Fruit fly (Drosophila melanogaster): ENCODE results near the gene CG5149.

The CG5149 gene

dm6 chr2L:7434737-7435356 is 46.8 kb upstream of the CG5149 start (continued):
- TF ChIP-seq wdn (GFP tag; IDR thresholded peaks at IDR 0.05) (0 out of 2 replicates have a peak, but pooled peaks have one; percentile 67), HLH3B (GFP tag; IDR thresholded peaks at IDR 0.05) (peak; percentile 68), CG12219 (GFP tag; optimal IDR thresholded peaks at IDR 0.05) (peak; percentile 9), unpg (GFP tag; optimal IDR thresholded peaks at IDR 0.05) (peak; percentile 8), ttk (GFP tag; IDR thresholded peaks at IDR 0.05) (peak; percentile 48; the same call in 1 of the 2 replicates), CG11695 (GFP tag; IDR thresholded peaks at IDR 0.05) (peak; percentile 77), CG30403 (GFP tag; optimal IDR thresholded peaks at IDR 0.05) (peak; percentile 27), CG13894 (tag; optimal IDR thresholded peaks at IDR 0.05) (peak; percentile 55), CG17385 (GFP tag; optimal IDR thresholded peaks at IDR 0.05) (peak; percentile 9), Xrp1 (GFP tag; IDR thresholded peaks at IDR 0.05) (peak; percentile 30; the same call in 1 of the 2 replicates), sug (tag; optimal IDR thresholded peaks at IDR 0.05) (no peak), CG3847 (GFP tag; IDR thresholded peaks at IDR 0.05) (peak; percentile 51), sob (GFP tag; IDR thresholded peaks at IDR 0.05) (0 out of 2 replicates have a peak, but pooled peaks have one; percentile 36), abd-A (tag; optimal IDR thresholded peaks at IDR 0.05) (no peak), Blimp-1 (GFP tag; optimal IDR thresholded peaks at IDR 0.05) (peak; percentile 36), CG15696 (tag; optimal IDR thresholded peaks at IDR 0.05) (no peak), Taf1 (GFP tag; IDR thresholded peaks at IDR 0.05) (peak; percentile 74), Atf6 (GFP tag; IDR thresholded peaks at IDR 0.05) (peak; percentile 74), H2.0 (GFP tag; IDR thresholded peaks at IDR 0.05) (peak; percentile 35), ranshi (GFP tag; IDR thresholded peaks at IDR 0.05) (peak; percentile 38), hkb (optimal IDR thresholded peaks at IDR 0.05) (no peak), hkb (GFP tag; IDR thresholded peaks at IDR 0.05) (peak; percentile 35), sisA (GFP tag; IDR thresholded peaks at IDR 0.05) (peak; percentile 43), E2f2 (GFP tag; IDR thresholded peaks at IDR 0.05) (peak; percentile 35; the same call in 1 of the 2 replicates), CG2202 (tag; optimal IDR thresholded peaks at IDR 0.05) (no peak), CG15601 (tag; optimal IDR thresholded peaks at IDR 0.05) (peak; percentile 21), CG2712 (tag; optimal IDR thresholded peaks at IDR 0.05) (peak; percentile 41), GATAe (GFP tag; conservative IDR thresholded peaks at IDR 0.05) (no peak), nerfin-1 (tag; optimal IDR thresholded peaks at IDR 0.05) (no peak), CG6854 (GFP tag; optimal IDR thresholded peaks at IDR 0.05) (peak; percentile 63), CG32532 (GFP tag; IDR thresholded peaks at IDR 0.05) (peak; percentile 77), CG12155 (GFP tag; optimal IDR thresholded peaks at IDR 0.05) (peak; percentile 12), prd (optimal IDR thresholded peaks at IDR 0.05) (no peak), prd (GFP tag; IDR thresholded peaks at IDR 0.05) (peak; percentile 52; the same call in 1 of the 3 replicates), CG13296 (GFP tag; optimal IDR thresholded peaks at IDR 0.05) (peak; percentile 41), Sox102F (GFP tag; optimal IDR thresholded peaks at IDR 0.05) (peak; percentile 28), CG7745 (tag; optimal IDR thresholded peaks at IDR 0.05) (no peak), nom (GFP tag; optimal IDR thresholded peaks at IDR 0.05) (peak; percentile 70), CG2875 (GFP tag; optimal IDR thresholded peaks at IDR 0.05) (no peak), CG14441 (GFP tag; IDR thresholded peaks at IDR 0.05) (peak; percentile 56; the same call in 1 of the 2 replicates), CG4730 (GFP tag; IDR thresholded peaks at IDR 0.05) (peak; percentile 49; the same call in 1 of the 2 replicates), CG11398 (GFP tag; optimal IDR thresholded peaks at IDR 0.05) (no peak), Poxn (GFP tag; IDR thresholded peaks at IDR 0.05) (peak; percentile 54; the same call in 1 of the 2 replicates), CoRest (tag; optimal IDR thresholded peaks at IDR 0.05) (peak; percentile 20), CG9932 (GFP tag; IDR thresholded peaks at IDR 0.05) (peak; percentile 82), CG10209 (GFP tag; optimal IDR thresholded peaks at IDR 0.05) (peak; percentile 38), Rfx (GFP tag; IDR thresholded peaks at IDR 0.05) (peak; percentile 73), CG12659 (GFP tag; optimal IDR thresholded peaks at IDR 0.05) (peak; percentile 0), chn (GFP tag; optimal IDR thresholded peaks at IDR 0.05) (no peak), Hr51 (GFP tag; optimal IDR thresholded peaks at IDR 0.05) (peak in 1 of 2 experiments; percentile 28)

Measured in whole organism, embryonic.